Fruit fly (Drosophila melanogaster) whole organism, embryonic: ENCODE data around the gene lectin-24A.

Experiments
- Adf1 ChIP-seq: fragments of 200-800 bp; sonication (Bioruptor generic); IDR thresholded peaks from 2 replicates; pipeline ENCODE4 v1.3.6; 2022; ENCODE audit warnings: missing biosample characterization, missing genetic modification characterization
- Bteb2 ChIP-seq: fragments of 200-800 bp; sonication (Bioruptor generic); optimal IDR thresholded peaks from 2 replicates; lab custom pipeline; 2016; ENCODE audit warnings: missing biosample characterization, missing genetic modification characterization
- CG11093 ChIP-seq: fragments of 200-800 bp; sonication (Bioruptor generic); IDR thresholded peaks from 3 replicates; pipeline ENCODE4 v1.3.6; 2022; ENCODE audit warnings: missing biosample characterization, missing genetic modification characterization
- CG11398 ChIP-seq: fragments of 200-800 bp; sonication (Bioruptor generic); optimal IDR thresholded peaks from 2 replicates; lab custom pipeline; 2016; ENCODE audit warnings: missing biosample characterization, missing genetic modification characterization
- CG11560 ChIP-seq: fragments of 200-800 bp; sonication (Bioruptor generic); IDR thresholded peaks from 3 replicates; pipeline ENCODE4 v1.3.6; 2022; ENCODE audit warnings: missing biosample characterization, missing genetic modification characterization
- CG11696 ChIP-seq: fragments of 200-800 bp; sonication (Bioruptor generic); IDR thresholded peaks from 2 replicates; pipeline ENCODE4 v1.3.6; 2022; ENCODE audit warnings: missing biosample characterization, missing genetic modification characterization
- CG12236 ChIP-seq: fragments of 200-800 bp; sonication (Bioruptor generic); optimal IDR thresholded peaks from 2 replicates; lab custom pipeline; 2016; ENCODE audit warnings: missing biosample characterization, missing genetic modification characterization
- CG12659 ChIP-seq: fragments of 200-800 bp; sonication (Bioruptor generic); optimal IDR thresholded peaks from 3 replicates; lab custom pipeline; 2017; ENCODE audit warnings: mild to moderate bottlenecking, missing biosample characterization, missing genetic modification reagents, missing genetic modification characterization
- CG13123 ChIP-seq: fragments of 200-800 bp; sonication (Bioruptor generic); optimal IDR thresholded peaks from 2 replicates; lab custom pipeline; 2016; ENCODE audit warnings: missing biosample characterization, missing genetic modification characterization
- CG1529 ChIP-seq: fragments of 200-800 bp; sonication (Bioruptor generic); optimal IDR thresholded peaks from 3 replicates; lab custom pipeline; 2018; ENCODE audit warnings: missing biosample characterization, missing genetic modification characterization
- CG17385 ChIP-seq: fragments of 200-800 bp; sonication (Bioruptor generic); optimal IDR thresholded peaks from 3 replicates; lab custom pipeline; 2018; ENCODE audit warnings: missing biosample characterization, mild to moderate bottlenecking, missing genetic modification characterization
- CG17612 ChIP-seq: fragments of 200-800 bp; sonication (Bioruptor generic); IDR thresholded peaks from 2 replicates; pipeline ENCODE4 v1.3.6; 2022; ENCODE audit warnings: missing biosample characterization, missing genetic modification characterization
- CG30403 ChIP-seq: fragments of 200-800 bp; sonication (Bioruptor generic); optimal IDR thresholded peaks from 3 replicates; lab custom pipeline; 2016; ENCODE audit warnings: missing biosample characterization, missing genetic modification characterization
- CG3065 ChIP-seq: fragments of 200-800 bp; sonication (Bioruptor generic); optimal IDR thresholded peaks from 2 replicates; lab custom pipeline; 2016; ENCODE audit warnings: missing biosample characterization, missing genetic modification characterization
- CG6689 ChIP-seq: fragments of 200-800 bp; sonication (Bioruptor generic); IDR thresholded peaks from 2 replicates; pipeline ENCODE4 v1.3.6; 2022; ENCODE audit warnings: missing biosample characterization, missing genetic modification characterization
- CG7357 ChIP-seq: fragments of 200-800 bp; sonication (Bioruptor generic); IDR thresholded peaks from 3 replicates; pipeline ENCODE4 v1.3.6; 2022; ENCODE audit warnings: missing biosample characterization, missing genetic modification characterization
- CG7556 ChIP-seq: fragments of 200-800 bp; sonication (Bioruptor generic); optimal IDR thresholded peaks from 2 replicates; lab custom pipeline; 2017; ENCODE audit warnings: missing biosample characterization, mild to moderate bottlenecking, missing genetic modification characterization
- CG8290 ChIP-seq, 3 experiments: fragments of 200-800 bp; sonication (Bioruptor generic); optimal IDR thresholded peaks; 2 replicates each; lab custom pipeline; 2016 to 2019; ENCODE audit warnings: missing biosample characterization in 3 of 3, missing genetic modification characterization in 3 of 3, mild to moderate bottlenecking in 2 of 3, moderate library complexity in 1 of 3
- Chrac-16 ChIP-seq: fragments of 200-800 bp; sonication (Bioruptor generic); optimal IDR thresholded peaks from 3 replicates; lab custom pipeline; 2016; ENCODE audit warnings: missing biosample characterization, missing genetic modification characterization
- CoRest ChIP-seq: fragments of 200-800 bp; sonication (Bioruptor generic); optimal IDR thresholded peaks from 3 replicates; lab custom pipeline; 2018; ENCODE audit warnings: missing biosample characterization, mild to moderate bottlenecking, missing genetic modification characterization, moderate library complexity
- Elba2 ChIP-seq: fragments of 200-800 bp; sonication (Bioruptor generic); optimal IDR thresholded peaks from 3 replicates; lab custom pipeline; 2016; ENCODE audit warnings: missing biosample characterization, missing genetic modification characterization
- GATAe ChIP-seq: fragments of 200-800 bp; sonication (Bioruptor generic); conservative IDR thresholded peaks from 2 replicates; pipeline ENCODE4 v1.3.6; 2022; ENCODE audit warnings: missing biosample characterization, missing genetic modification characterization
- H2.0 ChIP-seq: fragments of 200-800 bp; sonication (Bioruptor generic); IDR thresholded peaks from 2 replicates; pipeline ENCODE4 v1.3.6; 2022; ENCODE audit warnings: missing biosample characterization, missing genetic modification characterization
- HLHmδ ChIP-seq: fragments of 200-800 bp; sonication (Bioruptor generic); optimal IDR thresholded peaks from 2 replicates; lab custom pipeline; 2018; ENCODE audit warnings: missing biosample characterization, mild to moderate bottlenecking, missing genetic modification characterization, moderate library complexity
- Hmr ChIP-seq: fragments of 200-800 bp; sonication (Bioruptor generic); optimal IDR thresholded peaks from 3 replicates; lab custom pipeline; 2017; ENCODE audit warnings: mild to moderate bottlenecking, missing biosample characterization, missing genetic modification reagents, missing genetic modification characterization
- Kr ChIP-seq: fragments of 200-800 bp; sonication (Bioruptor generic); optimal IDR thresholded peaks from 2 replicates; lab custom pipeline; 2017; ENCODE audit warnings: missing biosample characterization, mild to moderate bottlenecking, missing genetic modification characterization
- Oli ChIP-seq: fragments of 200-800 bp; sonication (Bioruptor generic); optimal IDR thresholded peaks from 2 replicates; lab custom pipeline; 2018; ENCODE audit warnings: missing biosample characterization, mild to moderate bottlenecking, missing genetic modification characterization, moderate library complexity
- Ptx1 ChIP-seq: fragments of 200-800 bp; sonication (Bioruptor generic); IDR thresholded peaks from 2 replicates; pipeline ENCODE4 v1.3.6; 2022; ENCODE audit warnings: missing biosample characterization, missing genetic modification characterization
- aop ChIP-seq: fragments of 200-800 bp; sonication (Bioruptor generic); IDR thresholded peaks from 2 replicates; pipeline ENCODE4 v1.3.6; 2022; ENCODE audit warnings: missing biosample characterization, missing genetic modification characterization
- br ChIP-seq: fragments of >200 bp; optimal IDR thresholded peaks from 2 replicates; lab custom pipeline; 2017
- cas ChIP-seq: fragments of 200-800 bp; sonication (Bioruptor generic); IDR thresholded peaks from 2 replicates; pipeline ENCODE4 v1.3.6; 2022; ENCODE audit warnings: missing biosample characterization, missing genetic modification characterization
- danr ChIP-seq: fragments of 200-800 bp; sonication (Bioruptor generic); IDR thresholded peaks from 2 replicates; pipeline ENCODE4 v1.3.6; 2022; ENCODE audit warnings: missing biosample characterization, missing genetic modification characterization
- dm ChIP-seq: fragments of 200-800 bp; sonication (Bioruptor generic); optimal IDR thresholded peaks from 3 replicates; lab custom pipeline; 2016; ENCODE audit warnings: missing biosample characterization, missing genetic modification characterization
- fd3F ChIP-seq: fragments of 200-800 bp; sonication (Bioruptor generic); optimal IDR thresholded peaks from 2 replicates; lab custom pipeline; 2018; ENCODE audit warnings: missing biosample characterization, mild to moderate bottlenecking, missing genetic modification characterization, moderate library complexity
- ftz-f1 ChIP-seq: fragments of 200-800 bp; sonication (Bioruptor generic); optimal IDR thresholded peaks from 2 replicates; lab custom pipeline; 2016; ENCODE audit warnings: missing biosample characterization, missing genetic modification characterization
- grn ChIP-seq: fragments of 200-800 bp; sonication (Bioruptor generic); optimal IDR thresholded peaks from 3 replicates; lab custom pipeline; 2017; ENCODE audit warnings: missing biosample characterization, missing genetic modification characterization
- gsb ChIP-seq: fragments of 200-800 bp; sonication (Bioruptor generic); IDR thresholded peaks from 2 replicates; pipeline ENCODE4 v1.3.6; 2022; ENCODE audit warnings: missing biosample characterization, missing genetic modification characterization
- hbn ChIP-seq: fragments of 200-800 bp; sonication (Bioruptor generic); IDR thresholded peaks from 2 replicates; pipeline ENCODE4 v1.3.6; 2022; ENCODE audit warnings: missing biosample characterization, missing genetic modification characterization; ENCODE audit not compliant: partially characterized antibody
- insv ChIP-seq, 2 experiments: fragments of 200-800 bp; sonication (Bioruptor generic); optimal IDR thresholded peaks; 3 replicates each; lab custom pipeline; 2016 to 2018; ENCODE audit warnings: missing biosample characterization in 2 of 2, missing genetic modification characterization in 2 of 2
- jigr1 ChIP-seq: fragments of 200-800 bp; sonication (Bioruptor generic); IDR thresholded peaks from 3 replicates; pipeline ENCODE4 v1.3.6; 2022; ENCODE audit warnings: missing biosample characterization, missing genetic modification characterization
- lola ChIP-seq, 3 experiments: fragments of >200 bp in 2 of 3; fragments of 200-800 bp in 1 of 3; sonication (Bioruptor generic) in 1 of 3; optimal IDR thresholded peaks; 2 replicates each; lab custom pipeline; 2017 to 2019; ENCODE audit warnings: missing biosample characterization in 3 of 3, missing genetic modification characterization in 3 of 3, mild to moderate bottlenecking in 1 of 3, moderate library complexity in 1 of 3
- mld ChIP-seq: fragments of 200-800 bp; sonication (Bioruptor generic); IDR thresholded peaks from 3 replicates; pipeline ENCODE4 v1.3.6; 2022; ENCODE audit warnings: missing biosample characterization, missing genetic modification characterization; ENCODE audit not compliant: partially characterized antibody
- nom ChIP-seq: fragments of 200-800 bp; sonication (Bioruptor generic); optimal IDR thresholded peaks from 2 replicates; lab custom pipeline; 2017; ENCODE audit warnings: missing biosample characterization, missing genetic modification characterization, mild to moderate bottlenecking, moderate library complexity, missing genetic modification reagents
- odd ChIP-seq: fragments of 200-800 bp; sonication (Bioruptor generic); optimal IDR thresholded peaks from 2 replicates; lab custom pipeline; 2017; ENCODE audit warnings: missing biosample characterization, mild to moderate bottlenecking, missing genetic modification characterization
- ro ChIP-seq: fragments of 200-800 bp; sonication (Bioruptor generic); IDR thresholded peaks from 2 replicates; pipeline ENCODE4 v1.3.6; 2022; ENCODE audit warnings: missing biosample characterization, missing genetic modification characterization
- run ChIP-seq: fragments of 200-800 bp; sonication (Bioruptor generic); optimal IDR thresholded peaks from 3 replicates; lab custom pipeline; 2018; ENCODE audit warnings: missing biosample characterization, mild to moderate bottlenecking, missing genetic modification characterization
- salm ChIP-seq: fragments of 200-800 bp; sonication (Bioruptor generic); optimal IDR thresholded peaks from 2 replicates; lab custom pipeline; 2018; ENCODE audit warnings: missing biosample characterization, mild to moderate bottlenecking, missing genetic modification characterization
- sens-2 ChIP-seq: fragments of 200-800 bp; sonication (Bioruptor generic); IDR thresholded peaks from 2 replicates; pipeline ENCODE4 v1.3.6; 2022; ENCODE audit warnings: missing biosample characterization, missing genetic modification characterization
- sqz ChIP-seq: fragments of 200-800 bp; sonication (Bioruptor generic); optimal IDR thresholded peaks from 3 replicates; lab custom pipeline; 2018; ENCODE audit warnings: missing biosample characterization, mild to moderate bottlenecking, missing genetic modification characterization
- sug ChIP-seq: fragments of 200-800 bp; optimal IDR thresholded peaks from 2 replicates; lab custom pipeline; 2019; ENCODE audit warnings: missing biosample characterization, mild to moderate bottlenecking, missing genetic modification characterization, moderate library complexity
- zen ChIP-seq: fragments of 200-800 bp; sonication (Bioruptor generic); optimal IDR thresholded peaks from 3 replicates; lab custom pipeline; 2018; ENCODE audit warnings: missing biosample characterization, mild to moderate bottlenecking, missing genetic modification characterization, moderate library complexity
- zfh2 ChIP-seq: fragments of 200-800 bp; sonication (Bioruptor generic); optimal IDR thresholded peaks from 2 replicates; lab custom pipeline; 2016; ENCODE audit warnings: missing biosample characterization, missing genetic modification characterization

lectin-24A gene

dm6 chr2L:3705438-3705921 lies 12.1 kb downstream of the lectin-24A start, which contains the start of gene CG31778 (continued):
- no peak for TF ChIP-seq CG11696 (GFP tag; lab: Robert Waterston, UW)
- no peak for TF ChIP-seq CG11398 (GFP tag; lab: Kevin White, UChicago)
- no peak for TF ChIP-seq CG13123 (GFP tag; lab: Kevin White, UChicago)
- no peak for TF ChIP-seq Bteb2 (GFP tag; lab: Kevin White, UChicago)
- TF ChIP-seq CG12236 (GFP tag; lab: Kevin White, UChicago) = no peak
- no peak for TF ChIP-seq CG1529
- TF ChIP-seq CG30403 (GFP tag; lab: Kevin White, UChicago) = no peak
- no peak for TF ChIP-seq CG6689 (GFP tag; lab: Robert Waterston, UW)
- no peak for TF ChIP-seq CG11560 (tag; lab: Robert Waterston, UW)
- no peak for TF ChIP-seq Oli (tag; lab: Kevin White, UChicago)
- TF ChIP-seq Hmr (GFP tag; lab: Kevin White, UChicago) = peak; percentile 12
- no peak for TF ChIP-seq fd3F (GFP tag; lab: Kevin White, UChicago)
- 0 out of 2 replicates have a peak, but pooled peaks have one; percentile 19 for TF ChIP-seq H2.0 (GFP tag; lab: Robert Waterston, UW)
- no peak for TF ChIP-seq odd (GFP tag; lab: Kevin White, UChicago)
- TF ChIP-seq GATAe (GFP tag; lab: Robert Waterston, UW) = no peak
- no peak for TF ChIP-seq CG8290 (GFP tag; optimal IDR thresholded peaks at IDR 0.05; lab: Kevin White, UChicago)
- peak in 1 of 2 experiments; percentile 36 for TF ChIP-seq CG8290 (tag; optimal IDR thresholded peaks at IDR 0.05; lab: Kevin White, UChicago)
- no peak for TF ChIP-seq CG3065 (GFP tag; lab: Kevin White, UChicago)
- TF ChIP-seq gsb (GFP tag; lab: Robert Waterston, UW) = no peak
- TF ChIP-seq Adf1 (GFP tag; lab: Robert Waterston, UW) = peak; percentile 47; the same call in 1 of the 2 replicates
- no peak for TF ChIP-seq sqz (GFP tag; lab: Kevin White, UChicago)
- peak; percentile 20 for TF ChIP-seq sug
- no peak for TF ChIP-seq HLHmδ
- TF ChIP-seq zen (tag; lab: Kevin White, UChicago) = no peak
- TF ChIP-seq hbn (GFP tag; lab: Robert Waterston, UW) = no peak
- TF ChIP-seq cas = no peak
- TF ChIP-seq CG7556 (GFP tag; lab: Kevin White, UChicago) = no peak
- TF ChIP-seq aop (GFP tag; lab: Robert Waterston, UW) = no peak
- TF ChIP-seq Kr = no peak
- no peak for TF ChIP-seq Elba2
- no peak for TF ChIP-seq CG12659 (GFP tag; lab: Kevin White, UChicago)
- no peak for TF ChIP-seq CoRest (tag; lab: Kevin White, UChicago)
- TF ChIP-seq mld (GFP tag; lab: Robert Waterston, UW) = no peak
- TF ChIP-seq Chrac-16 (GFP tag; lab: Kevin White, UChicago) = no peak
- TF ChIP-seq jigr1 (GFP tag; lab: Robert Waterston, UW) = no peak
- peak; percentile 68 for TF ChIP-seq nom (GFP tag; lab: Kevin White, UChicago)
- no peak for TF ChIP-seq salm (tag; lab: Kevin White, UChicago)
- no peak for TF ChIP-seq run (tag; lab: Kevin White, UChicago)
- peak; percentile 22; the same call in 1 of the 2 replicates for TF ChIP-seq danr (GFP tag; lab: Robert Waterston, UW)
- TF ChIP-seq zfh2 (GFP tag; lab: Kevin White, UChicago) = no peak
- TF ChIP-seq ro (GFP tag; lab: Robert Waterston, UW) = no peak
- no peak for TF ChIP-seq grn (GFP tag; lab: Kevin White, UChicago)
- TF ChIP-seq CG7357 = no peak
- TF ChIP-seq lola (GFP tag; optimal IDR thresholded peaks at IDR 0.05; lab: Kevin White, UChicago) = no peak
- no peak for TF ChIP-seq dm (GFP tag; lab: Kevin White, UChicago)
- TF ChIP-seq Ptx1 (GFP tag; lab: Robert Waterston, UW) = peak; percentile 35; the same call in 1 of the 2 replicates
- TF ChIP-seq CG17612 (GFP tag; lab: Robert Waterston, UW) = no peak
- no peak for TF ChIP-seq ftz-f1 (GFP tag; lab: Kevin White, UChicago)
- TF ChIP-seq sens-2 (GFP tag; lab: Robert Waterston, UW) = no peak
- no peak for TF ChIP-seq br (lab: Kevin White, UChicago)
- TF ChIP-seq CG11093 (GFP tag; lab: Robert Waterston, UW) = no peak
- TF ChIP-seq CG17385 = no peak
- TF ChIP-seq insv (GFP tag; optimal IDR thresholded peaks at IDR 0.05; lab: Kevin White, UChicago) = no peak
